Worm (Caenorhabditis elegans) whole organism, young adult: ENCODE data around the gene F47G3.1.

Source experiments
- ceh-100 ChIP-seq: fragments of 200-800 bp; sonication (Bioruptor generic); IDR thresholded peaks from 2 replicates; pipeline ENCODE4 v1.3.6; 2022; ENCODE audit warnings: missing genetic modification reagents, missing genetic modification characterization, missing compliant biosample characterization
- dpff-1 ChIP-seq: sonication (generic microtip); optimal IDR thresholded peaks from 2 replicates; lab custom pipeline; 2017; ENCODE audit warnings: mild to moderate bottlenecking, missing genetic modification characterization, missing compliant biosample characterization
- ets-4 ChIP-seq: fragments of 200-800 bp; sonication (Bioruptor generic); optimal IDR thresholded peaks from 2 replicates; lab custom pipeline; 2018; ENCODE audit warnings: mild to moderate bottlenecking, missing genetic modification characterization, missing compliant biosample characterization
- mes-4 ChIP-seq: sonication (generic microtip); optimal IDR thresholded peaks from 2 replicates; lab custom pipeline; 2016; ENCODE audit warnings: missing genotype, missing genetic modification characterization, missing compliant biosample characterization
- nhr-120 ChIP-seq: fragments of 200-800 bp; sonication (Bioruptor generic); IDR thresholded peaks from 2 replicates; pipeline ENCODE4 v1.3.6; 2022; ENCODE audit warnings: missing genetic modification characterization, missing compliant biosample characterization
- pbrm-1 ChIP-seq: fragments of 200-800 bp; sonication (Bioruptor generic); IDR thresholded peaks from 2 replicates; pipeline ENCODE4 v1.3.6; 2022; ENCODE audit warnings: missing genetic modification reagents, missing genetic modification characterization, missing compliant biosample characterization
- pha-4 ChIP-seq: fragments of 150-350 bp; sonication (generic microtip); optimal IDR thresholded peaks from 2 replicates; lab custom pipeline; 2014; ENCODE audit warnings: missing biosample characterization, missing genetic modification reagents, missing genetic modification characterization
- snpc-4 ChIP-seq, 5 experiments: fragments of 150-350 bp in 1 of 5; sonication (generic microtip) in 4 of 5; optimal IDR thresholded peaks; 2 replicates each; lab custom pipeline; 2014 to 2018; ENCODE audit warnings: missing genetic modification characterization in 5 of 5, missing biosample characterization in 3 of 5, antibody characterized with exemption in 2 of 5, mild to moderate bottlenecking in 2 of 5, missing compliant biosample characterization in 2 of 5, missing genotype in 2 of 5, moderate library complexity in 2 of 5, missing genetic modification reagents in 1 of 5
- tlf-1 ChIP-seq: fragments of 200-800 bp; sonication (Bioruptor generic); optimal IDR thresholded peaks from 2 replicates; lab custom pipeline; 2018; ENCODE audit warnings: mild to moderate bottlenecking, missing genetic modification characterization, missing compliant biosample characterization
- xnd-1 ChIP-seq: sonication (generic microtip); optimal IDR thresholded peaks from 2 replicates; lab custom pipeline; 2016; ENCODE audit warnings: missing genotype, missing genetic modification reagents, missing genetic modification characterization, missing compliant biosample characterization

ce11 chrX:2344666-2345065 lies 40.9 kb upstream of the F47G3.1 start, which contains the start of gene nlp-2:
- TF ChIP-seq ets-4 (GFP tag; lab: Kevin White, UChicago): no peak
- TF ChIP-seq pbrm-1: no peak
- TF ChIP-seq snpc-4 (GFP tag; optimal IDR thresholded peaks at IDR 0.05; lab: Kevin White, UChicago): no peak
- TF ChIP-seq snpc-4 (tag; optimal IDR thresholded peaks at IDR 0.05; lab: Kevin White, UChicago): no peak
- no peak for TF ChIP-seq nhr-120 (GFP tag; lab: Robert Waterston, UW)
- no peak for TF ChIP-seq xnd-1
- TF ChIP-seq mes-4: no peak
- TF ChIP-seq dpff-1: no peak
- TF ChIP-seq pha-4 (tag; lab: Kevin White, UChicago): no peak
- TF ChIP-seq ceh-100: no peak
- TF ChIP-seq tlf-1: no peak
